Worm (Caenorhabditis elegans) whole organism, early embryonic: ENCODE measurements around the gene ints-11.

Source experiments
- ama-1 ChIP-seq: fragments of 150-350 bp; optimal IDR thresholded peaks from 2 replicates; lab custom pipeline; 2014
- ets-7 ChIP-seq: sonication (generic microtip); optimal IDR thresholded peaks from 2 replicates; lab custom pipeline; 2016; ENCODE audit warnings: missing genotype, missing genetic modification characterization, missing compliant biosample characterization
- hmg-4 ChIP-seq: fragments of 200-800 bp; sonication (Bioruptor generic); optimal IDR thresholded peaks from 2 replicates; lab custom pipeline; 2018; ENCODE audit warnings: mild to moderate bottlenecking, missing genetic modification characterization, missing compliant biosample characterization
- hnd-1 ChIP-seq: sonication (generic microtip); optimal IDR thresholded peaks from 2 replicates; lab custom pipeline; 2016; ENCODE audit warnings: missing genetic modification characterization, missing compliant biosample characterization
- pes-1 ChIP-seq: fragments of 200-800 bp; sonication (Bioruptor generic); IDR thresholded peaks from 2 replicates; pipeline ENCODE4 v1.3.6; 2022; ENCODE audit warnings: missing genetic modification reagents, missing genetic modification characterization, missing compliant biosample characterization
- tra-4 ChIP-seq: sonication (generic microtip); optimal IDR thresholded peaks from 2 replicates; lab custom pipeline; 2017; ENCODE audit warnings: missing genetic modification characterization, missing compliant biosample characterization

DNA sequence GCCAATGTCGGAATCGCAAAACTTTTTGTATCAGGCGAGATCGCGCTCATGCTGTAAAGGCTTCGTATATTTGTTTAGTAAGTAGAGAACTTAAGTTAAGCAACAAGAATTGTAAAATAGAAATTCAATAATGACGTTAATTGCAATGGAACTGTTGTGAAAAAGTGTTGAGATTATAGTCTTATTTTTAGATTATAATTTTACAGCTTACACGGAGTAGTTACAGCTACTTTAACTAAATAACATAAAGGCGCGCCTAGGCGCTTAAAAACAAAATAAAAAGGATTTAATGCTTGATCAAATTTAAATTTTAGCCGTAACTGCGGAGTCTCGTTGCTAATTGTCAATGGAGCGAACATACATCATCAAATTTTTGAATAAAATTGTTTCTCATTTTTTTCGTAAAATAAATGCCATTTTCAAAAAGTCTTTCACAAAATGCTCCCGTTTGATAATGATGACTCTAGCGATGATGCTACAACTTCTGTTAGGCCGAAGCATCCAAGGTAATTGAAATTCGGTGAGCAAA, 18.9 kb upstream of the ints-11 start, which contains the start of the genes emb-27 and rrf-3:
- TF ChIP-seq ets-7 (tag; lab: Kevin White, UChicago) = no peak
- TF ChIP-seq hnd-1 (tag; lab: Kevin White, UChicago) = no peak
- no peak for TF ChIP-seq ama-1 (lab: Kevin White, UChicago)
- no peak for TF ChIP-seq pes-1 (GFP tag; lab: Robert Waterston, UW)
- TF ChIP-seq hmg-4 = no peak
- no peak for TF ChIP-seq tra-4 (tag; lab: Kevin White, UChicago)
